Fruit fly (Drosophila melanogaster): ENCODE measurements around the gene sta.

Gene sta

DNA sequence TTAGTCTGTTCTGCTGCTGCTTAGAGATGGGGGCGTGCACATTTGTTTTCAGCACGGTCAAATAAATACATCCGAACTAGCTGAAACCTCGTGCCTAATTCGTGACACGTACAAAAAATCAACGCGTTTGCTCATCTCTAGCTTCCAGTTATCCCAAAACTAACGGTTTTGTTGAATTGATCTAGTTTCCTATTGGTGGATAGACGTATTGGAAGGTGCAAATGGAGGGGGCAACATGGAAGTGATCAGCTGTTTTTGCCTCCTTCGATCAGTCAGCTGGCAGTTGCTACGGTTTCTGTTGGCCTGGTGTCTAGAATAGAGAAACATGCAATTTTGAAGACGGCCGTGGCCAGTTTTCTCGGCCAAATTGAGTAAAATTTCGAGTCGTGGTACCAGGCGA, 34.4 kb upstream of the sta start (continued):
- TF ChIP-seq sob (GFP tag; IDR thresholded peaks at IDR 0.05) (peak; percentile 75), CG11695 (GFP tag; IDR thresholded peaks at IDR 0.05) (0 out of 3 replicates have a peak, but pooled peaks have one; percentile 15), CG17361 (GFP tag; IDR thresholded peaks at IDR 0.05) (no peak), onecut (GFP tag; IDR thresholded peaks at IDR 0.05) (peak; percentile 35; the same call in 1 of the 2 replicates), CG15601 (tag; optimal IDR thresholded peaks at IDR 0.05) (no peak), CG7556 (GFP tag; optimal IDR thresholded peaks at IDR 0.05) (peak; percentile 42), CG12104 (GFP tag; optimal IDR thresholded peaks at IDR 0.05) (no peak), CG4820 (GFP tag; optimal IDR thresholded peaks at IDR 0.05) (no peak), CG12219 (GFP tag; optimal IDR thresholded peaks at IDR 0.05) (no peak), CG10209 (GFP tag; optimal IDR thresholded peaks at IDR 0.05) (no peak), E2f2 (GFP tag; IDR thresholded peaks at IDR 0.05) (peak; percentile 35; the same call in 1 of the 2 replicates), CG6689 (GFP tag; IDR thresholded peaks at IDR 0.05) (no peak), ac (GFP tag; optimal IDR thresholded peaks at IDR 0.05) (no peak), Dad (GFP tag; optimal IDR thresholded peaks at IDR 0.05) (peak; percentile 25), insv (GFP tag; optimal IDR thresholded peaks at IDR 0.05) (peak in 1 of 2 experiments; percentile 77), usp (GFP tag; optimal IDR thresholded peaks at IDR 0.05) (no peak), zen2 (GFP tag; IDR thresholded peaks at IDR 0.05; ENCODE audit: partially characterized antibody) (peak; percentile 93), vvl (GFP tag; IDR thresholded peaks at IDR 0.05) (peak; percentile 46; the same call in 1 of the 2 replicates), Nf-YB (GFP tag; optimal IDR thresholded peaks at IDR 0.05) (peak; percentile 97), CG2116 (GFP tag; optimal IDR thresholded peaks at IDR 0.05) (no peak), Xbp1 (GFP tag; optimal IDR thresholded peaks at IDR 0.05) (peak; percentile 33), klu (GFP tag; IDR thresholded peaks at IDR 0.05) (no peak), dmrt99B (tag; optimal IDR thresholded peaks at IDR 0.05) (peak; percentile 28), mld (GFP tag; IDR thresholded peaks at IDR 0.05; ENCODE audit: partially characterized antibody) (peak; percentile 89), CG16779 (GFP tag; IDR thresholded peaks at IDR 0.05) (no peak), br (optimal IDR thresholded peaks at IDR 0.05) (no peak), ci (GFP tag; IDR thresholded peaks at IDR 0.05) (peak; percentile 53; the same call in 1 of the 3 replicates), CG13287 (GFP tag; IDR thresholded peaks at IDR 0.05; ENCODE audit: partially characterized antibody) (peak; percentile 94), fu2 (GFP tag; optimal IDR thresholded peaks at IDR 0.05) (no peak), Trl (optimal IDR thresholded peaks at IDR 0.05) (no peak), Trl (GFP tag; optimal IDR thresholded peaks at IDR 0.05) (peak; percentile 29), tap (tag; optimal IDR thresholded peaks at IDR 0.05) (no peak), CG33557 (GFP tag; optimal IDR thresholded peaks at IDR 0.05) (no peak), sqz (GFP tag; optimal IDR thresholded peaks at IDR 0.05) (no peak), rib (GFP tag; IDR thresholded peaks at IDR 0.05) (no peak), HmgZ (tag; optimal IDR thresholded peaks at IDR 0.05) (peak; percentile 26), CG12155 (GFP tag; optimal IDR thresholded peaks at IDR 0.05) (peak; percentile 31), dati (GFP tag; IDR thresholded peaks at IDR 0.05) (no peak), pfk (GFP tag; optimal IDR thresholded peaks at IDR 0.05) (no peak), CG16815 (GFP tag; optimal IDR thresholded peaks at IDR 0.05) (no peak), CG3065 (GFP tag; optimal IDR thresholded peaks at IDR 0.05) (no peak), CG43689 (GFP tag; IDR thresholded peaks at IDR 0.05) (no peak), tin (GFP tag; optimal IDR thresholded peaks at IDR 0.05) (peak; percentile 34), H15 (GFP tag; IDR thresholded peaks at IDR 0.05) (no peak), CG31365 (tag; optimal IDR thresholded peaks at IDR 0.05) (no peak), CG13123 (GFP tag; optimal IDR thresholded peaks at IDR 0.05) (no peak), slou (GFP tag; optimal IDR thresholded peaks at IDR 0.05) (no peak), CG6175 (GFP tag; IDR thresholded peaks at IDR 0.05) (no peak), Eip74EF (GFP tag; optimal IDR thresholded peaks at IDR 0.05) (peak in 1 of 2 experiments; percentile 50), zen (tag; optimal IDR thresholded peaks at IDR 0.05) (peak; percentile 14), CG18262 (tag; optimal IDR thresholded peaks at IDR 0.05) (peak; percentile 29), CG15269 (tag; optimal IDR thresholded peaks at IDR 0.05) (peak; percentile 55), CTCF (GFP tag; optimal IDR thresholded peaks at IDR 0.05) (no peak)
